Worm (Caenorhabditis elegans): Measurements from ENCODE around the gene cyn-16.
A peak's percentile ranks its signal among the peaks of the same experiment; 100 is the strongest.

Gene cyn-16

DNA sequence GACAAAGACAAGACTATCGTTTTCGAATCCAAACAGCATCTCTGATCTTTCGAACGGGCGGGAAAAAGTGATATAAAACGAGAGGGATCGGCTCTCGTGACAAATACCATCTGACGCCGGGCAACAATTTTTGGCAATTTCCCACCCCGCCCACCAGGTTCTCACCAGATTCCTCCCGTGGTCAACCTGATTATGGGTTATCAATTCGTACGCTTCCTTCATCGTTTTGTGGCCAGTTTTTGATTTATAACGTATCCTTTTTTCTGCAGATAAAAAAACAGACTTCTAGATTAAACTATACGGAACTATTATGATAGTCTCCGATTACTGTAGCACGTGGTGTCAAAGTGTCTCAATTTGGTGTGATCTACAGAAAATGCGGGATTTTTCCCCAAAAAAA, 16.4 kb upstream of the cyn-16 start:
- TF ChIP-seq sma-3 (GFP tag; optimal IDR thresholded peaks at IDR 0.05) (peak; percentile 21), sem-4 (tag; optimal IDR thresholded peaks at IDR 0.05) (no peak), nhr-129 (tag; optimal IDR thresholded peaks at IDR 0.05) (peak; percentile 21), nhr-21 (tag; optimal IDR thresholded peaks at IDR 0.05) (peak; percentile 70), gmeb-1 (tag; optimal IDR thresholded peaks at IDR 0.05) (no peak), blmp-1 (tag; optimal IDR thresholded peaks at IDR 0.05; ENCODE audit: insufficient read depth) (peak; percentile 30), unc-62 (GFP tag; optimal IDR thresholded peaks at IDR 0.05) (no peak), sma-9 (GFP tag; optimal IDR thresholded peaks at IDR 0.05) (peak; percentile 49), sma-9 (tag; optimal IDR thresholded peaks at IDR 0.05) (no peak), ama-1 (optimal IDR thresholded peaks at IDR 0.05) (peak; percentile 44), ztf-4 (tag; optimal IDR thresholded peaks at IDR 0.05) (peak; percentile 19), nhr-25 (tag; optimal IDR thresholded peaks at IDR 0.05) (peak; percentile 30), dmd-4 (tag; optimal IDR thresholded peaks at IDR 0.05) (no peak), lsy-2 (tag; optimal IDR thresholded peaks at IDR 0.05) (no peak)

DNA sequence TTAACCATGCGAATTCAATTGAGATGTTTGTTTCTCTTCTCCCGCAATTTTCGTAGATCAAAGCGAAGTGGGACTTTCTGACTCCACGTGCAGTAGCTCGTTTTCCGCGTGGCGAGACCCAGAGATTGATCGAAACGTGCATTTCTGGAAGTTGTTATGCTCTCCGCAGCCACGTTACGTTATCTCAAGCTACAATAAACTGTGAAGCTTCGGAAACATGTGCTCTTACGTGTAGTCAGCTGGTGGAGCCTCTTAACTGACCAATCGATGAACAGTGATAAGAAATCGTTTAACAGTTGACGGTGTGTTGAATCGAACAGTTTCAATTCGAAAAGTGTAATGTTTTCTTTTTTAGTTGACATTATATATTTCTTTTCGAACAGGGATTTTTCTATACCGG, 15.6 kb upstream of the cyn-16 start:
- TF ChIP-seq crh-2 (tag; optimal IDR thresholded peaks at IDR 0.05) (peak; percentile 40), nhr-6 (tag; optimal IDR thresholded peaks at IDR 0.05) (no peak), ama-1 (optimal IDR thresholded peaks at IDR 0.05) (peak; percentile 41), fos-1 (tag; optimal IDR thresholded peaks at IDR 0.05) (peak; percentile 5), ztf-1 (GFP tag; conservative IDR thresholded peaks at IDR 0.05) (no peak), R02D3.7 (tag; optimal IDR thresholded peaks at IDR 0.05) (no peak), nhr-129 (tag; optimal IDR thresholded peaks at IDR 0.05) (no peak), sma-9 (GFP tag; optimal IDR thresholded peaks at IDR 0.05) (peak; percentile 46), sma-9 (tag; optimal IDR thresholded peaks at IDR 0.05) (no peak)

DNA sequence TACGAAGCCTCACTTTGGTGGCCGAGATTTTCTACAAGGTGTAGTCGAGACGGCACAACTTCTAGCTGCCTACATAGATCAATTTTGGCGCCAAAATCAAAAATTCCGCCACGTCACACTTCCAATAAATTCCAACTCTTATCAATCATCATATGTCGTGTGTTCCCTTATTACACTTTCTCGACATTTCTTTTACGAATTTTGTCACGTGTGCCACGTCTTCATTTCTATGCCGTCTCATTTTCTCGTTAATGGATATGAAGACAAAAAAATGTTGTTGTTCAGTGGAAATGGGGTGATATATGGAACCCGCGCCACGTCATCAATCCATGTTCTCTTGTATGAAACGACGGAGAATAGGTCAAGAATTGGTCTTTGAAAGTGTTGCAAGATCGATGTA, 15.1 kb upstream of the cyn-16 start:
- TF ChIP-seq ama-1 (optimal IDR thresholded peaks at IDR 0.05) (no peak), C34F6.9 (tag; optimal IDR thresholded peaks at IDR 0.05) (no peak), elt-3 (tag; optimal IDR thresholded peaks at IDR 0.05) (no peak), nhr-21 (tag; optimal IDR thresholded peaks at IDR 0.05) (peak; percentile 67), nhr-237 (tag; optimal IDR thresholded peaks at IDR 0.05) (no peak), fos-1 (tag; optimal IDR thresholded peaks at IDR 0.05) (peak; percentile 9), mab-5 (tag; optimal IDR thresholded peaks at IDR 0.05) (no peak), egl-27 (tag; optimal IDR thresholded peaks at IDR 0.05) (no peak), mdl-1 (tag; optimal IDR thresholded peaks at IDR 0.05) (peak in 1 of 2 experiments; percentile 33), lsy-2 (tag; optimal IDR thresholded peaks at IDR 0.05) (no peak), Y55F3AM.14 (GFP tag; optimal IDR thresholded peaks at IDR 0.05) (no peak), ZK546.5 (tag; optimal IDR thresholded peaks at IDR 0.05) (no peak), unc-39 (tag; optimal IDR thresholded peaks at IDR 0.05) (no peak), nhr-25 (tag; optimal IDR thresholded peaks at IDR 0.05) (peak; percentile 25), ztf-11 (tag; optimal IDR thresholded peaks at IDR 0.05) (no peak), nhr-12 (tag; optimal IDR thresholded peaks at IDR 0.05) (no peak), ceh-82 (tag; optimal IDR thresholded peaks at IDR 0.05) (no peak), crh-2 (tag; optimal IDR thresholded peaks at IDR 0.05) (peak; percentile 90), sma-9 (GFP tag; optimal IDR thresholded peaks at IDR 0.05) (peak; percentile 61), sma-9 (tag; optimal IDR thresholded peaks at IDR 0.05) (no peak), blmp-1 (tag; optimal IDR thresholded peaks at IDR 0.05; ENCODE audit: insufficient read depth) (no peak), nhr-10 (tag; optimal IDR thresholded peaks at IDR 0.05) (no peak), sma-3 (GFP tag; optimal IDR thresholded peaks at IDR 0.05) (peak; percentile 55), nhr-129 (tag; optimal IDR thresholded peaks at IDR 0.05) (peak; percentile 46), unc-55 (GFP tag; optimal IDR thresholded peaks at IDR 0.05) (no peak)

DNA sequence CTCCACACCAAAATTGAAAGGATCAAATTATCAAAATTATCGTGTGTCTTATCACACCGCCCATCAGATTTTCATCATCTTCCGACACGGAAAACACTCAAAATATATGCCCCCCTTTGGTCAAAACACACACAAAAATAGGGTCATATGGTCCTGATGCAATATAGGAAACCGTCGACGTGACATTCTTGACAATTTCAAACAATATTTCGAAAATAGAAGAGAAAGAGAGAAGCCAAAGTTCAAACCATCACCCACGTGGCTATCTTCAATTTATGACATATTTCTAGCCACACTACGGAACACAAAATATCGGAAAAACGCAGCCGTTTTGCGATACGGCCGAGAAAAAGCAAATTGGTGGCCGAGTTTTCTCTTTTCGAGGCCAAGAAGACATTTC, 14.1 kb upstream of the cyn-16 start:
- TF ChIP-seq elt-1 (tag; optimal IDR thresholded peaks at IDR 0.05), result no peak
- TF ChIP-seq blmp-1 (tag; optimal IDR thresholded peaks at IDR 0.05; ENCODE audit: insufficient read depth), result no peak
- no peak for TF ChIP-seq nhr-12 (tag; optimal IDR thresholded peaks at IDR 0.05)
- TF ChIP-seq lin-13 (GFP tag; optimal IDR thresholded peaks at IDR 0.05), result no peak
- no peak for TF ChIP-seq zag-1 (tag; optimal IDR thresholded peaks at IDR 0.05)
- TF ChIP-seq mdl-1 (tag; optimal IDR thresholded peaks at IDR 0.05), result peak in 1 of 2 experiments; percentile 40
- peak; percentile 3 for TF ChIP-seq sma-3 (GFP tag; optimal IDR thresholded peaks at IDR 0.05)
- no peak for TF ChIP-seq nhr-77 (tag; optimal IDR thresholded peaks at IDR 0.05)
- peak; percentile 82 for TF ChIP-seq nhr-21 (tag; optimal IDR thresholded peaks at IDR 0.05)
- no peak for TF ChIP-seq nhr-11 (tag; optimal IDR thresholded peaks at IDR 0.05)
- no peak for TF ChIP-seq C34F6.9 (tag; optimal IDR thresholded peaks at IDR 0.05)
- TF ChIP-seq ztf-4 (tag; optimal IDR thresholded peaks at IDR 0.05), result no peak
- no peak for TF ChIP-seq nhr-10 (tag; optimal IDR thresholded peaks at IDR 0.05)
- TF ChIP-seq gmeb-1 (tag; optimal IDR thresholded peaks at IDR 0.05), result peak; percentile 18
- TF ChIP-seq unc-62 (GFP tag; optimal IDR thresholded peaks at IDR 0.05), result no peak
- TF ChIP-seq nhr-129 (tag; optimal IDR thresholded peaks at IDR 0.05), result peak; percentile 97
- TF ChIP-seq egl-27 (tag; optimal IDR thresholded peaks at IDR 0.05), result no peak
- TF ChIP-seq ceh-82 (tag; optimal IDR thresholded peaks at IDR 0.05), result no peak
- TF ChIP-seq crh-2 (tag; optimal IDR thresholded peaks at IDR 0.05), result peak; percentile 60
- no peak for TF ChIP-seq ztf-1 (GFP tag; conservative IDR thresholded peaks at IDR 0.05)
- TF ChIP-seq alr-1 (tag; optimal IDR thresholded peaks at IDR 0.05), result no peak
- TF ChIP-seq skn-1 (tag; optimal IDR thresholded peaks at IDR 0.05), result no peak
- TF ChIP-seq ceh-16 (tag; optimal IDR thresholded peaks at IDR 0.05), result no peak
- no peak for TF ChIP-seq nhr-23 (tag; optimal IDR thresholded peaks at IDR 0.05)
- peak; percentile 76 for TF ChIP-seq nhr-25 (tag; optimal IDR thresholded peaks at IDR 0.05)
- TF ChIP-seq sem-4 (tag; optimal IDR thresholded peaks at IDR 0.05), result no peak
- peak in 1 of 2 experiments; percentile 24 for TF ChIP-seq lsy-2 (tag; optimal IDR thresholded peaks at IDR 0.05)
- no peak for TF ChIP-seq fos-1 (tag; optimal IDR thresholded peaks at IDR 0.05)
- TF ChIP-seq ztf-11 (tag; optimal IDR thresholded peaks at IDR 0.05), result no peak
- no peak for TF ChIP-seq lin-11 (tag; optimal IDR thresholded peaks at IDR 0.05)
- peak; percentile 81 for TF ChIP-seq sma-9 (GFP tag; optimal IDR thresholded peaks at IDR 0.05)
- TF ChIP-seq sma-9 (tag; optimal IDR thresholded peaks at IDR 0.05), result no peak
- no peak for TF ChIP-seq Y55F3AM.14 (GFP tag; optimal IDR thresholded peaks at IDR 0.05)
- no peak for TF ChIP-seq R02D3.7 (tag; optimal IDR thresholded peaks at IDR 0.05)
